Worm (Caenorhabditis elegans) whole organism, midembryonic: ENCODE results near the gene cutl-22.

Source experiments
- T22C8.4 ChIP-seq: fragments of 200-800 bp; sonication (Bioruptor generic); IDR thresholded peaks from 2 replicates; pipeline ENCODE4 v1.3.6; 2022; ENCODE audit warnings: missing genetic modification characterization, missing compliant biosample characterization
- cog-1 ChIP-seq: sonication (generic microtip); optimal IDR thresholded peaks from 2 replicates; lab custom pipeline; 2016; ENCODE audit warnings: missing genetic modification characterization, missing compliant biosample characterization
- flt-1 ChIP-seq: fragments of 200-800 bp; sonication (Bioruptor generic); IDR thresholded peaks from 2 replicates; pipeline ENCODE4 v1.3.6; 2022; ENCODE audit warnings: missing genetic modification characterization, missing compliant biosample characterization
- med-1 ChIP-seq: sonication (generic microtip); optimal IDR thresholded peaks from 2 replicates; lab custom pipeline; 2017; ENCODE audit warnings: missing genetic modification characterization, mild to moderate bottlenecking, missing compliant biosample characterization, antibody characterized with exemption, missing genetic modification reagents; ENCODE audit not compliant: insufficient read depth
- ref-1 ChIP-seq: fragments of 200-800 bp; sonication (Bioruptor generic); conservative IDR thresholded peaks from 2 replicates; pipeline ENCODE4 v1.3.6; 2022; ENCODE audit warnings: missing genetic modification reagents, missing genetic modification characterization, missing compliant biosample characterization
- tab-1 ChIP-seq: fragments of 200-800 bp; sonication (Bioruptor generic); IDR thresholded peaks from 2 replicates; pipeline ENCODE4 v1.3.6; 2022; ENCODE audit warnings: missing genetic modification characterization, missing compliant biosample characterization
- ztf-23 ChIP-seq: fragments of 200-800 bp; sonication (Bioruptor generic); IDR thresholded peaks from 2 replicates; pipeline ENCODE4 v1.3.6; 2022; ENCODE audit warnings: missing genetic modification reagents, missing genetic modification characterization, missing compliant biosample characterization
- ztf-29 ChIP-seq: fragments of 200-800 bp; sonication (Bioruptor generic); IDR thresholded peaks from 2 replicates; pipeline ENCODE4 v1.3.6; 2022; ENCODE audit warnings: missing genetic modification reagents, missing genetic modification characterization, missing compliant biosample characterization

ce11 chrV:1160716-1161115 lies 19.2 kb downstream of the cutl-22 start:
- TF ChIP-seq ztf-29 (GFP tag; lab: Robert Waterston, UW) (no peak), ztf-23 (GFP tag; lab: Robert Waterston, UW) (no peak), flt-1 (GFP tag; lab: Robert Waterston, UW) (no peak), med-1 (GFP tag; lab: Kevin White, UChicago) (no peak), tab-1 (GFP tag; lab: Robert Waterston, UW) (no peak), ref-1 (GFP tag; lab: Robert Waterston, UW) (no peak), T22C8.4 (GFP tag; lab: Robert Waterston, UW) (no peak), cog-1 (tag; lab: Kevin White, UChicago) (no peak)
